Fruit fly (Drosophila melanogaster): ENCODE measurements around the gene CG9970.

The CG9970 gene

dm6 chr3L:2881582-2881981 is 34.9 kb downstream of the CG9970 start:
- TF ChIP-seq woc (GFP tag; optimal IDR thresholded peaks at IDR 0.05) (no peak), fru (GFP tag; optimal IDR thresholded peaks at IDR 0.05) (no peak), N (GFP tag; optimal IDR thresholded peaks at IDR 0.05) (no peak), ey (GFP tag; optimal IDR thresholded peaks at IDR 0.05) (no peak), Mio (GFP tag; optimal IDR thresholded peaks at IDR 0.05) (no peak), sv (GFP tag; optimal IDR thresholded peaks at IDR 0.05) (no peak), Hr78 (GFP tag; optimal IDR thresholded peaks at IDR 0.05) (no peak), Sp1 (GFP tag; optimal IDR thresholded peaks at IDR 0.05) (no peak), tai (GFP tag; optimal IDR thresholded peaks at IDR 0.05) (no peak), Myc (optimal IDR thresholded peaks at IDR 0.05) (no peak), brk (GFP tag; optimal IDR thresholded peaks at IDR 0.05) (no peak), Vsx2 (GFP tag; optimal IDR thresholded peaks at IDR 0.05; ENCODE audit: partially characterized antibody) (no peak), Abd-B (GFP tag; optimal IDR thresholded peaks at IDR 0.05) (no peak), Dif (GFP tag; optimal IDR thresholded peaks at IDR 0.05; ENCODE audit: partially characterized antibody) (no peak), pan (optimal IDR thresholded peaks at IDR 0.05) (no peak), rgr (GFP tag; optimal IDR thresholded peaks at IDR 0.05) (no peak)

- TF ChIP-seq h (GFP tag; optimal IDR thresholded peaks at IDR 0.05) = peak; percentile 73
- TF ChIP-seq fru (GFP tag; optimal IDR thresholded peaks at IDR 0.05) = peak; percentile 67
- TF ChIP-seq CrebA (GFP tag; optimal IDR thresholded peaks at IDR 0.05; ENCODE audit: borderline replicate concordance) = no peak
- TF ChIP-seq jim (GFP tag; optimal IDR thresholded peaks at IDR 0.05) = no peak
- TF ChIP-seq woc (GFP tag; optimal IDR thresholded peaks at IDR 0.05) = peak; percentile 47
- TF ChIP-seq foxo (GFP tag; optimal IDR thresholded peaks at IDR 0.05) = peak in 1 of 2 experiments; percentile 64
- TF ChIP-seq dl (GFP tag; optimal IDR thresholded peaks at IDR 0.05; ENCODE audit: insufficient read depth in 1 of 2, partially characterized antibody in 2 of 2) = no peak
- no peak for TF ChIP-seq usp (GFP tag; optimal IDR thresholded peaks at IDR 0.05)
- peak; percentile 69 for TF ChIP-seq HLH106 (tag; optimal IDR thresholded peaks at IDR 0.05)
- TF ChIP-seq dmrt93B (GFP tag; optimal IDR thresholded peaks at IDR 0.05) = peak; percentile 32
These were observed 36.7 kb downstream of the CG9970 start for dm6 chr3L:2879827-2880131.

- no peak for TF ChIP-seq Dif (GFP tag; optimal IDR thresholded peaks at IDR 0.05; ENCODE audit: partially characterized antibody)
- TF ChIP-seq Dfd (GFP tag; optimal IDR thresholded peaks at IDR 0.05) = peak; percentile 27
These were observed 37.2 kb downstream of the CG9970 start, which contains the start of gene Tet for dm6 chr3L:2879005-2879826. Gene Tet (minus strand): TSS chr3L:2879158.

dm6 chr3L:2874031-2874430 is 42.4 kb downstream of the CG9970 start:
- no peak for TF ChIP-seq Dif (GFP tag; optimal IDR thresholded peaks at IDR 0.05; ENCODE audit: partially characterized antibody)
- TF ChIP-seq tai (GFP tag; optimal IDR thresholded peaks at IDR 0.05) = no peak
- TF ChIP-seq CG32264 (GFP tag; optimal IDR thresholded peaks at IDR 0.05) = no peak
- TF ChIP-seq ey (GFP tag; optimal IDR thresholded peaks at IDR 0.05) = no peak
- TF ChIP-seq jim (GFP tag; optimal IDR thresholded peaks at IDR 0.05) = no peak
- no peak for TF ChIP-seq Hr78 (GFP tag; optimal IDR thresholded peaks at IDR 0.05)
- peak; percentile 23 for TF ChIP-seq Rel (GFP tag; optimal IDR thresholded peaks at IDR 0.05)
- TF ChIP-seq Rel (tag; optimal IDR thresholded peaks at IDR 0.05) = no peak
- no peak for TF ChIP-seq Dfd (GFP tag; optimal IDR thresholded peaks at IDR 0.05)
- no peak for TF ChIP-seq HLH106 (tag; optimal IDR thresholded peaks at IDR 0.05)
- TF ChIP-seq CG9705 (GFP tag; optimal IDR thresholded peaks at IDR 0.05) = no peak
- no peak for TF ChIP-seq N (GFP tag; optimal IDR thresholded peaks at IDR 0.05)
- no peak for TF ChIP-seq usp (GFP tag; optimal IDR thresholded peaks at IDR 0.05)
- TF ChIP-seq Hnf4 (GFP tag; optimal IDR thresholded peaks at IDR 0.05) = no peak
- no peak for TF ChIP-seq rgr (GFP tag; optimal IDR thresholded peaks at IDR 0.05)
- no peak for TF ChIP-seq sv (GFP tag; optimal IDR thresholded peaks at IDR 0.05)
- TF ChIP-seq psq (GFP tag; optimal IDR thresholded peaks at IDR 0.05) = peak; percentile 66
- TF ChIP-seq CrebA (GFP tag; optimal IDR thresholded peaks at IDR 0.05; ENCODE audit: borderline replicate concordance) = no peak
- no peak for TF ChIP-seq Mio (GFP tag; optimal IDR thresholded peaks at IDR 0.05)

DNA sequence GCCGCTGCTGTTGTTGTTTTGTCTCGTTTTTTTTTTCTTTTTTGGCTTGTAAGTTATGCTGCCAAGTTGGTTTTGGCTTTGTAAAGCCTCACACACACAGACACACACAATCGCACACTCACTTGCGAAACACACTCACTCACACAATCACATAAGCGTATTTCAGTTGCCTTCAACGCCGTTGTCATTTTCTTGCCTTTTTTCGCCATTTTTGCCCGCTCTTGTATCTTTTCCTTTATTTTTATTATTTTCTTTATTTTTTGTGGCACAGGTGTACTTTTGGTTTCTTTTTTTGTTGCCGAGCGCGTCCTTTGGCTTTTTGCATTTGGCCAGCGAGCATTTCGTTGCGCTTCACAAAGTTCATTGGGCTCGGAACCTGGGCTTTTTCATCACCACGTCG is 43.4 kb downstream of the CG9970 start:
- peak; percentile 73 for TF ChIP-seq Rel (GFP tag; optimal IDR thresholded peaks at IDR 0.05)
- no peak for TF ChIP-seq Rel (tag; optimal IDR thresholded peaks at IDR 0.05)
- no peak for TF ChIP-seq brk (GFP tag; optimal IDR thresholded peaks at IDR 0.05)
- peak; percentile 5 for TF ChIP-seq psq (GFP tag; optimal IDR thresholded peaks at IDR 0.05)
- no peak for TF ChIP-seq CrebA (GFP tag; optimal IDR thresholded peaks at IDR 0.05; ENCODE audit: borderline replicate concordance)
- no peak for TF ChIP-seq pan (optimal IDR thresholded peaks at IDR 0.05)
- TF ChIP-seq CG9705 (GFP tag; optimal IDR thresholded peaks at IDR 0.05) = no peak
- TF ChIP-seq HLH106 (tag; optimal IDR thresholded peaks at IDR 0.05) = peak; percentile 16
- TF ChIP-seq Sp1 (GFP tag; optimal IDR thresholded peaks at IDR 0.05) = peak; percentile 67
- peak; percentile 10 for TF ChIP-seq sage (GFP tag; optimal IDR thresholded peaks at IDR 0.05)
- TF ChIP-seq Mio (GFP tag; optimal IDR thresholded peaks at IDR 0.05) = no peak

All from whole organism, wandering third instar larva.